Fruit fly (Drosophila melanogaster): ENCODE results near the gene t-cup.

Gene t-cup

DNA sequence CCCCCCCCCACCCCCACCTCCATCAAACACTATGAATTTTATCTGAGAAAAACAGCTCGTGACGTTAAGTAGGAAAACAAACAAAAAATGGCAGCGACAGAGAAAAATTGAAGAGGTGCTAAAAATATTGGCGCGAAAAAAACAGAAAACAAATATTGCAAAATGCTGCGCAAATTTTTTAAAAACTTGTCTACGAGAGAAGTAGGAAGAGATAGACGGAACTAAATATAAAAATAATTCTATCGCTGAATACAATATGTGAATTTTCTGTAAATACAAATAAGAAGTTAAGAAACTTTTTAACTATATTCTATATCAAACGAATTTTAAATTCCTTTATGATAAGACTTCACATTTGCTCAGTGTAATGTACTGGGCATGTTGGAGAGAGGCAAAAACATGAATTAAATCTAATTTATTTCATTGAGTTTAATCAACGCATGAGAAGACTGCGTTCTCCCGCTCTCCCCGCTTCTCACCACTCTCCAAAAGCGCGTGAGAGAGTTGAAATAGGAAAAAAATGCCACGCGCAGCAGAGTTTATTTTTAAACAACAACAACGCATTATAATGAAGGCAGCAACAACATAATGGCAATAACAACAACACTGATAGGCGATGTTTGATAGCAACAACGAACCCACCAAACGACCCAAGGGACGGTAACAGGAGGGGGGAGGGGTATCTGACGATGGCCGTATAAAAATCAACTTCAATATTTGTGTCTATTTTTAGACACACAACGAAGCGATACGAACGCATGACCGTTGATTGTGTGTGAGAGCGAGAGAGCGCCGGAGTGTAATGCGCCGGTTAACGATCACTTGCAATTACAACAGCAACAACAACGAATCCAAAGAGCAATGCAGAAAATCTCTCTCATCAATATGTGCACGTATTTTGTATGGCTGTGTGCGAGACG is 32.2 kb upstream of the t-cup start (continued):
- TF ChIP-seq hbn (GFP tag; IDR thresholded peaks at IDR 0.05; ENCODE audit: partially characterized antibody) (no peak), Ptx1 (GFP tag; IDR thresholded peaks at IDR 0.05) (no peak), scrt (GFP tag; optimal IDR thresholded peaks at IDR 0.05) (no peak), CG8944 (GFP tag; optimal IDR thresholded peaks at IDR 0.05) (no peak), CG8089 (GFP tag; optimal IDR thresholded peaks at IDR 0.05) (no peak), CG12236 (GFP tag; optimal IDR thresholded peaks at IDR 0.05) (no peak), luna (GFP tag; optimal IDR thresholded peaks at IDR 0.05) (no peak), Sry-δ (GFP tag; optimal IDR thresholded peaks at IDR 0.05) (no peak), mirr (GFP tag; optimal IDR thresholded peaks at IDR 0.05) (peak; percentile 95), rib (GFP tag; IDR thresholded peaks at IDR 0.05) (peak; percentile 56; the same call in 1 of the 2 replicates), odd (GFP tag; optimal IDR thresholded peaks at IDR 0.05) (no peak), CG8359 (GFP tag; optimal IDR thresholded peaks at IDR 0.05; ENCODE audit: borderline replicate concordance) (no peak), az2 (GFP tag; optimal IDR thresholded peaks at IDR 0.05) (peak; percentile 28), ap (GFP tag; IDR thresholded peaks at IDR 0.05) (no peak), wor (GFP tag; IDR thresholded peaks at IDR 0.05) (no peak), tll (GFP tag; optimal IDR thresholded peaks at IDR 0.05) (peak in 1 of 2 experiments; percentile 51), fd102C (GFP tag; optimal IDR thresholded peaks at IDR 0.05) (no peak), NFAT (GFP tag; IDR thresholded peaks at IDR 0.05) (no peak), Lpt (GFP tag; optimal IDR thresholded peaks at IDR 0.05) (no peak), salm (tag; optimal IDR thresholded peaks at IDR 0.05) (peak; percentile 34), CG1233 (GFP tag; optimal IDR thresholded peaks at IDR 0.05) (peak; percentile 41), CHES-1-like (GFP tag; optimal IDR thresholded peaks at IDR 0.05) (peak; percentile 29), CG3847 (GFP tag; IDR thresholded peaks at IDR 0.05) (no peak), slou (GFP tag; optimal IDR thresholded peaks at IDR 0.05) (no peak), oc (tag; optimal IDR thresholded peaks at IDR 0.05) (no peak), vvl (GFP tag; IDR thresholded peaks at IDR 0.05) (peak; percentile 51), yki (optimal IDR thresholded peaks at IDR 0.05) (peak; percentile 65), psq (GFP tag; optimal IDR thresholded peaks at IDR 0.05) (no peak), CG10543 (GFP tag; optimal IDR thresholded peaks at IDR 0.05) (peak; percentile 94), CG4282 (GFP tag; optimal IDR thresholded peaks at IDR 0.05) (no peak), unc-4 (GFP tag; IDR thresholded peaks at IDR 0.05; ENCODE audit: partially characterized antibody) (peak; percentile 38; the same call in 1 of the 2 replicates), Spps (tag; optimal IDR thresholded peaks at IDR 0.05) (no peak), Antp (GFP tag; optimal IDR thresholded peaks at IDR 0.05) (no peak), cato (GFP tag; optimal IDR thresholded peaks at IDR 0.05; ENCODE audit: borderline replicate concordance) (no peak), ab (GFP tag; optimal IDR thresholded peaks at IDR 0.05) (no peak), CG18599 (GFP tag; optimal IDR thresholded peaks at IDR 0.05) (peak; percentile 56), Adf1 (GFP tag; IDR thresholded peaks at IDR 0.05) (peak; percentile 74), disco-r (GFP tag; optimal IDR thresholded peaks at IDR 0.05) (no peak), Rfx (GFP tag; IDR thresholded peaks at IDR 0.05) (no peak; the same call in 1 of the 2 replicates), ssp (GFP tag; IDR thresholded peaks at IDR 0.05) (no peak), CG11247 (GFP tag; IDR thresholded peaks at IDR 0.05) (no peak), knrl (GFP tag; IDR thresholded peaks at IDR 0.05; ENCODE audit: partially characterized antibody) (no peak), vnd (GFP tag; IDR thresholded peaks at IDR 0.05; ENCODE audit: partially characterized antibody) (no peak), CG12071 (GFP tag; optimal IDR thresholded peaks at IDR 0.05) (no peak), fu2 (GFP tag; optimal IDR thresholded peaks at IDR 0.05) (no peak), lmd (GFP tag; IDR thresholded peaks at IDR 0.05) (peak; percentile 66; the same call in 1 of the 2 replicates), CG11085 (GFP tag; IDR thresholded peaks at IDR 0.05) (no peak), HmgD (GFP tag; optimal IDR thresholded peaks at IDR 0.05) (peak; percentile 36), CG17186 (GFP tag; optimal IDR thresholded peaks at IDR 0.05) (no peak)
